Fruit fly (Drosophila melanogaster) whole organism, embryonic: ENCODE data around the gene CG14913.

Source experiments
- ATbp ChIP-seq: fragments of 200-800 bp; sonication (Bioruptor generic); optimal IDR thresholded peaks from 2 replicates; lab custom pipeline; 2017; ENCODE audit warnings: missing biosample characterization, mild to moderate bottlenecking, missing genetic modification characterization, missing genetic modification reagents
- B-H1 ChIP-seq: fragments of 200-800 bp; sonication (Bioruptor generic); IDR thresholded peaks from 3 replicates; pipeline ENCODE4 v1.3.6; 2022; ENCODE audit warnings: missing biosample characterization, missing genetic modification characterization
- Bdp1 ChIP-seq: fragments of 200-800 bp; sonication (Bioruptor generic); optimal IDR thresholded peaks from 3 replicates; lab custom pipeline; 2016; ENCODE audit warnings: missing biosample characterization, missing genetic modification characterization
- Blimp-1 ChIP-seq: fragments of 200-800 bp; sonication (Bioruptor generic); optimal IDR thresholded peaks from 3 replicates; lab custom pipeline; 2018; ENCODE audit warnings: missing biosample characterization, missing genetic modification characterization, mild to moderate bottlenecking, moderate library complexity, missing genetic modification reagents
- CG12071 ChIP-seq: fragments of 200-800 bp; sonication (Bioruptor generic); optimal IDR thresholded peaks from 3 replicates; lab custom pipeline; 2018; ENCODE audit warnings: missing biosample characterization, mild to moderate bottlenecking, missing genetic modification characterization
- CG12659 ChIP-seq: fragments of 200-800 bp; sonication (Bioruptor generic); optimal IDR thresholded peaks from 3 replicates; lab custom pipeline; 2017; ENCODE audit warnings: mild to moderate bottlenecking, missing biosample characterization, missing genetic modification reagents, missing genetic modification characterization
- CG17385 ChIP-seq: fragments of 200-800 bp; sonication (Bioruptor generic); optimal IDR thresholded peaks from 3 replicates; lab custom pipeline; 2018; ENCODE audit warnings: missing biosample characterization, mild to moderate bottlenecking, missing genetic modification characterization
- CG17568 ChIP-seq: fragments of 200-800 bp; sonication (Bioruptor generic); optimal IDR thresholded peaks from 2 replicates; lab custom pipeline; 2018; ENCODE audit warnings: missing biosample characterization, mild to moderate bottlenecking, missing genetic modification characterization, moderate library complexity
- CG17802 ChIP-seq: fragments of 200-800 bp; sonication (Bioruptor generic); optimal IDR thresholded peaks from 2 replicates; lab custom pipeline; 2018; ENCODE audit warnings: missing biosample characterization, mild to moderate bottlenecking, missing genetic modification characterization, moderate library complexity
- CG18262 ChIP-seq: fragments of 200-800 bp; optimal IDR thresholded peaks from 3 replicates; lab custom pipeline; 2019; ENCODE audit warnings: missing biosample characterization, mild to moderate bottlenecking, missing genetic modification characterization, moderate library complexity
- CG2116 ChIP-seq: fragments of 200-800 bp; sonication (Bioruptor generic); optimal IDR thresholded peaks from 3 replicates; lab custom pipeline; 2018; ENCODE audit warnings: missing biosample characterization, mild to moderate bottlenecking, missing genetic modification characterization
- CG31441 ChIP-seq: fragments of 200-800 bp; sonication (Bioruptor generic); IDR thresholded peaks from 2 replicates; pipeline ENCODE4 v1.3.6; 2022; ENCODE audit warnings: missing biosample characterization, missing genetic modification characterization
- CG3281 ChIP-seq: fragments of 200-800 bp; sonication (Bioruptor generic); optimal IDR thresholded peaks from 3 replicates; lab custom pipeline; 2017; ENCODE audit warnings: missing biosample characterization, mild to moderate bottlenecking, missing genetic modification characterization
- CG33557 ChIP-seq: fragments of 200-800 bp; sonication (Bioruptor generic); optimal IDR thresholded peaks from 2 replicates; lab custom pipeline; 2019; ENCODE audit warnings: missing biosample characterization, mild to moderate bottlenecking, missing genetic modification characterization, moderate library complexity
- CG34224 ChIP-seq: fragments of 200-800 bp; sonication (Bioruptor generic); IDR thresholded peaks from 3 replicates; pipeline ENCODE4 v1.3.6; 2022; ENCODE audit warnings: missing biosample characterization, missing genetic modification characterization; ENCODE audit not compliant: partially characterized antibody
- CG34422 ChIP-seq: fragments of 200-800 bp; sonication (Bioruptor generic); IDR thresholded peaks from 3 replicates; pipeline ENCODE4 v1.3.6; 2022; ENCODE audit warnings: missing biosample characterization, missing genetic modification characterization
- CG4424 ChIP-seq: fragments of 200-800 bp; sonication (Bioruptor generic); optimal IDR thresholded peaks from 3 replicates; lab custom pipeline; 2016; ENCODE audit warnings: missing biosample characterization, missing genetic modification characterization
- CG6683 ChIP-seq: fragments of 200-800 bp; sonication (Bioruptor generic); optimal IDR thresholded peaks from 2 replicates; lab custom pipeline; 2017; ENCODE audit warnings: missing biosample characterization, mild to moderate bottlenecking, missing genetic modification characterization, missing genetic modification reagents
- CG6765 ChIP-seq: fragments of 200-800 bp; sonication (Bioruptor generic); optimal IDR thresholded peaks from 3 replicates; lab custom pipeline; 2017; ENCODE audit warnings: missing biosample characterization, mild to moderate bottlenecking, missing genetic modification characterization
- CG9609 ChIP-seq: fragments of 200-800 bp; sonication (Bioruptor generic); optimal IDR thresholded peaks from 3 replicates; lab custom pipeline; 2016; ENCODE audit warnings: missing biosample characterization, missing genetic modification characterization
- Deaf1 ChIP-seq: fragments of 200-800 bp; optimal IDR thresholded peaks from 3 replicates; lab custom pipeline; 2019; ENCODE audit warnings: missing biosample characterization, mild to moderate bottlenecking, missing genetic modification characterization, moderate library complexity
- Doc2 ChIP-seq: fragments of 200-800 bp; sonication (Bioruptor generic); IDR thresholded peaks from 2 replicates; pipeline ENCODE4 v1.3.6; 2022; ENCODE audit warnings: missing biosample characterization, missing genetic modification characterization
- HLHmδ ChIP-seq: fragments of 200-800 bp; sonication (Bioruptor generic); optimal IDR thresholded peaks from 2 replicates; lab custom pipeline; 2018; ENCODE audit warnings: missing biosample characterization, mild to moderate bottlenecking, missing genetic modification characterization, moderate library complexity
- Hr78 ChIP-seq, 2 experiments: fragments of 200-800 bp in 1 of 2; fragments of >200 bp in 1 of 2; sonication (Bioruptor generic) in 1 of 2; optimal IDR thresholded peaks; 2 replicates each; lab custom pipeline; 2017 to 2019; ENCODE audit warnings: missing biosample characterization in 2 of 2, missing genetic modification characterization in 2 of 2, mild to moderate bottlenecking in 1 of 2, moderate library complexity in 1 of 2
- MESR4 ChIP-seq: fragments of 200-800 bp; sonication (Bioruptor generic); optimal IDR thresholded peaks from 2 replicates; lab custom pipeline; 2018; ENCODE audit warnings: missing biosample characterization, mild to moderate bottlenecking, missing genetic modification characterization, moderate library complexity
- Oaz ChIP-seq: fragments of 200-800 bp; sonication (Bioruptor generic); IDR thresholded peaks from 2 replicates; pipeline ENCODE4 v1.3.6; 2022; ENCODE audit warnings: missing biosample characterization, missing genetic modification characterization
- Rx ChIP-seq: fragments of 200-800 bp; sonication (Bioruptor generic); IDR thresholded peaks from 2 replicates; pipeline ENCODE4 v1.3.6; 2022; ENCODE audit warnings: missing biosample characterization, missing genetic modification characterization
- Sry-δ ChIP-seq: fragments of 200-800 bp; sonication (Bioruptor generic); optimal IDR thresholded peaks from 2 replicates; lab custom pipeline; 2016; ENCODE audit warnings: missing biosample characterization, missing genetic modification characterization
- aop ChIP-seq: fragments of 200-800 bp; sonication (Bioruptor generic); IDR thresholded peaks from 2 replicates; pipeline ENCODE4 v1.3.6; 2022; ENCODE audit warnings: missing biosample characterization, missing genetic modification characterization
- bigmax ChIP-seq: fragments of 200-800 bp; sonication (Bioruptor generic); optimal IDR thresholded peaks from 2 replicates; lab custom pipeline; 2018; ENCODE audit warnings: missing biosample characterization, mild to moderate bottlenecking, missing genetic modification characterization
- bsh ChIP-seq, 2 experiments: fragments of 200-800 bp; sonication (Bioruptor generic); optimal IDR thresholded peaks; 2 replicates each; lab custom pipeline; 2017 to 2018; ENCODE audit warnings: mild to moderate bottlenecking in 2 of 2, missing biosample characterization in 2 of 2, missing genetic modification characterization in 2 of 2, moderate library complexity in 1 of 2
- caup ChIP-seq: fragments of 200-800 bp; sonication (Bioruptor generic); optimal IDR thresholded peaks from 3 replicates; lab custom pipeline; 2017; ENCODE audit warnings: missing biosample characterization, mild to moderate bottlenecking, missing genetic modification characterization, moderate library complexity; ENCODE audit not compliant: severe bottlenecking
- chm ChIP-seq: fragments of 200-800 bp; sonication (Bioruptor generic); IDR thresholded peaks from 2 replicates; pipeline ENCODE4 v1.3.6; 2022; ENCODE audit warnings: missing biosample characterization, missing genetic modification characterization
- crol ChIP-seq: fragments of 200-800 bp; sonication (Bioruptor generic); IDR thresholded peaks from 2 replicates; pipeline ENCODE4 v1.3.6; 2022; ENCODE audit warnings: missing biosample characterization, missing genetic modification characterization
- da ChIP-seq: fragments of 200-800 bp; sonication (Bioruptor generic); optimal IDR thresholded peaks from 2 replicates; lab custom pipeline; 2016; ENCODE audit warnings: missing biosample characterization, missing genetic modification characterization
- dan ChIP-seq: fragments of 200-800 bp; sonication (Bioruptor generic); IDR thresholded peaks from 2 replicates; pipeline ENCODE4 v1.3.6; 2022; ENCODE audit warnings: missing biosample characterization, missing genetic modification characterization
- dysf ChIP-seq: fragments of 200-800 bp; sonication (Bioruptor generic); IDR thresholded peaks from 3 replicates; pipeline ENCODE4 v1.3.6; 2022; ENCODE audit warnings: missing biosample characterization, missing genetic modification characterization
- fd96Cb ChIP-seq: fragments of 200-800 bp; sonication (Bioruptor generic); optimal IDR thresholded peaks from 2 replicates; lab custom pipeline; 2018; ENCODE audit warnings: missing biosample characterization, mild to moderate bottlenecking, missing genetic modification characterization, moderate library complexity
- lab ChIP-seq: fragments of 200-800 bp; sonication (Bioruptor generic); optimal IDR thresholded peaks from 3 replicates; lab custom pipeline; 2017; ENCODE audit warnings: missing biosample characterization, missing genetic modification characterization, mild to moderate bottlenecking, moderate library complexity, missing genetic modification reagents
- lbe ChIP-seq: fragments of 200-800 bp; sonication (Bioruptor generic); optimal IDR thresholded peaks from 2 replicates; lab custom pipeline; 2016; ENCODE audit warnings: missing biosample characterization, mild to moderate bottlenecking, missing genetic modification characterization
- lmd ChIP-seq: fragments of 200-800 bp; sonication (Bioruptor generic); IDR thresholded peaks from 2 replicates; pipeline ENCODE4 v1.3.6; 2022; ENCODE audit warnings: missing biosample characterization, missing genetic modification characterization
- mam ChIP-seq: fragments of 200-800 bp; sonication (Bioruptor generic); optimal IDR thresholded peaks from 3 replicates; lab custom pipeline; 2016; ENCODE audit warnings: missing biosample characterization, missing genetic modification characterization
- org-1 ChIP-seq: fragments of 200-800 bp; sonication (Bioruptor generic); optimal IDR thresholded peaks from 2 replicates; lab custom pipeline; 2017; ENCODE audit warnings: missing biosample characterization, missing genetic modification characterization
- sc ChIP-seq, 3 experiments: fragments of >200 bp in 2 of 3; fragments of 200-800 bp in 1 of 3; sonication (Bioruptor generic) in 1 of 3; optimal IDR thresholded peaks; 2 replicates in 2 of 3; 3 replicates in 1 of 3; lab custom pipeline; 2017; ENCODE audit warnings: mild to moderate bottlenecking in 1 of 3, missing biosample characterization in 1 of 3, missing genetic modification characterization in 1 of 3, missing genetic modification reagents in 1 of 3
- sisA ChIP-seq: fragments of 200-800 bp; sonication (Bioruptor generic); IDR thresholded peaks from 2 replicates; pipeline ENCODE4 v1.3.6; 2022; ENCODE audit warnings: missing biosample characterization, missing genetic modification characterization
- slbo ChIP-seq: fragments of 200-800 bp; sonication (Bioruptor generic); IDR thresholded peaks from 2 replicates; pipeline ENCODE4 v1.3.6; 2022; ENCODE audit warnings: missing biosample characterization, missing genetic modification characterization
- usp ChIP-seq: fragments of >200 bp; optimal IDR thresholded peaks from 2 replicates; lab custom pipeline; 2017; ENCODE audit warnings: missing biosample characterization, missing genetic modification characterization
- yki ChIP-seq: fragments of >200 bp; optimal IDR thresholded peaks from 3 replicates; lab custom pipeline; 2018

Gene CG14913

dm6 chr2L:11044678-11045466 lies 28.1 kb downstream of the CG14913 start:
- TF ChIP-seq CG33557 (GFP tag; lab: Kevin White, UChicago), result peak; percentile 64
- TF ChIP-seq Sry-δ, result no peak
- no peak for TF ChIP-seq aop
- no peak for TF ChIP-seq CG34224 (GFP tag; lab: Robert Waterston, UW)
- peak; percentile 51 for TF ChIP-seq CG12071 (GFP tag; lab: Kevin White, UChicago)
- TF ChIP-seq CG6765, result peak; percentile 27
- peak; percentile 40 for TF ChIP-seq mam (GFP tag; lab: Kevin White, UChicago)
- no peak for TF ChIP-seq dan (GFP tag; lab: Robert Waterston, UW)
- TF ChIP-seq ATbp, result peak; percentile 85
- TF ChIP-seq B-H1 (GFP tag; lab: Robert Waterston, UW), result no peak; the same call in 1 of the 3 replicates
- no peak for TF ChIP-seq CG2116 (GFP tag; lab: Kevin White, UChicago)
- peak; percentile 58 for TF ChIP-seq CG31441 (GFP tag; lab: Robert Waterston, UW)
- TF ChIP-seq MESR4 (GFP tag; lab: Kevin White, UChicago), result no peak
- TF ChIP-seq Oaz (GFP tag; lab: Robert Waterston, UW), result no peak
- peak; percentile 18 for TF ChIP-seq CG12659
- peak; percentile 54 for TF ChIP-seq CG17385 (GFP tag; lab: Kevin White, UChicago)
- TF ChIP-seq lmd (GFP tag; lab: Robert Waterston, UW), result peak; percentile 59
- peak; percentile 22 for TF ChIP-seq CG6683 (GFP tag; lab: Kevin White, UChicago)
- TF ChIP-seq CG17802 (tag; lab: Kevin White, UChicago), result no peak
- TF ChIP-seq bsh (GFP tag; optimal IDR thresholded peaks at IDR 0.05; lab: Kevin White, UChicago), result peak; percentile 42 to 49
- TF ChIP-seq CG18262 (tag; lab: Kevin White, UChicago), result peak; percentile 26
- TF ChIP-seq caup, result peak; percentile 52
- TF ChIP-seq CG4424 (GFP tag; lab: Kevin White, UChicago), result peak; percentile 18
- peak; percentile 69 for TF ChIP-seq lab (GFP tag; lab: Kevin White, UChicago)
- TF ChIP-seq yki (lab: Kevin White, UChicago), result peak; percentile 32
- TF ChIP-seq CG3281, result peak; percentile 30
- TF ChIP-seq org-1 (GFP tag; lab: Kevin White, UChicago), result peak; percentile 55
- no peak for TF ChIP-seq Bdp1 (GFP tag; lab: Kevin White, UChicago)
- TF ChIP-seq chm (GFP tag; lab: Robert Waterston, UW), result peak; percentile 74
- TF ChIP-seq slbo (GFP tag; lab: Robert Waterston, UW), result peak; percentile 64
- TF ChIP-seq Doc2 (GFP tag; lab: Robert Waterston, UW), result no peak
- TF ChIP-seq fd96Cb (tag; lab: Kevin White, UChicago), result no peak
- TF ChIP-seq bigmax (GFP tag; lab: Kevin White, UChicago), result no peak
- no peak for TF ChIP-seq sc (optimal IDR thresholded peaks at IDR 0.05; lab: Kevin White, UChicago)
- TF ChIP-seq sc (GFP tag; optimal IDR thresholded peaks at IDR 0.05; lab: Kevin White, UChicago), result no peak
- TF ChIP-seq da, result no peak
- TF ChIP-seq CG9609, result no peak
- peak in 1 of 2 experiments; percentile 97 for TF ChIP-seq Hr78 (GFP tag; optimal IDR thresholded peaks at IDR 0.05; lab: Kevin White, UChicago)
- TF ChIP-seq usp (GFP tag; lab: Kevin White, UChicago), result no peak
- peak; percentile 19 for TF ChIP-seq HLHmδ
- peak; percentile 69 for TF ChIP-seq CG17568
- TF ChIP-seq CG34422, result no peak
- TF ChIP-seq Blimp-1 (GFP tag; lab: Kevin White, UChicago), result peak; percentile 13
- 0 out of 3 replicates have a peak, but pooled peaks have one; percentile 40 for TF ChIP-seq dysf (GFP tag; lab: Robert Waterston, UW)
- no peak for TF ChIP-seq Rx
- peak; percentile 93 for TF ChIP-seq crol (GFP tag; lab: Robert Waterston, UW)
- TF ChIP-seq Deaf1 (tag; lab: Kevin White, UChicago), result peak; percentile 46
- TF ChIP-seq sisA (GFP tag; lab: Robert Waterston, UW), result peak; percentile 31; the same call in 1 of the 2 replicates
- TF ChIP-seq lbe, result peak; percentile 53
